Worm (Caenorhabditis elegans) whole organism, midembryonic: Measurements from ENCODE around the gene EGAP9.4.

Experiments used
- T22C8.4 ChIP-seq: fragments of 200-800 bp; sonication (Bioruptor generic); IDR thresholded peaks from 2 replicates; pipeline ENCODE4 v1.3.6; 2022; ENCODE audit warnings: missing genetic modification characterization, missing compliant biosample characterization
- cog-1 ChIP-seq: sonication (generic microtip); optimal IDR thresholded peaks from 2 replicates; lab custom pipeline; 2016; ENCODE audit warnings: missing genetic modification characterization, missing compliant biosample characterization
- flt-1 ChIP-seq: fragments of 200-800 bp; sonication (Bioruptor generic); IDR thresholded peaks from 2 replicates; pipeline ENCODE4 v1.3.6; 2022; ENCODE audit warnings: missing genetic modification characterization, missing compliant biosample characterization
- klf-2 ChIP-seq: fragments of 200-800 bp; sonication (Bioruptor generic); conservative IDR thresholded peaks from 2 replicates; pipeline ENCODE4 v1.3.6; 2022; ENCODE audit warnings: missing genetic modification reagents, missing genetic modification characterization, missing compliant biosample characterization
- med-1 ChIP-seq: sonication (generic microtip); optimal IDR thresholded peaks from 2 replicates; lab custom pipeline; 2017; ENCODE audit warnings: missing genetic modification characterization, mild to moderate bottlenecking, missing compliant biosample characterization, antibody characterized with exemption, missing genetic modification reagents; ENCODE audit not compliant: insufficient read depth
- ref-1 ChIP-seq: fragments of 200-800 bp; sonication (Bioruptor generic); conservative IDR thresholded peaks from 2 replicates; pipeline ENCODE4 v1.3.6; 2022; ENCODE audit warnings: missing genetic modification reagents, missing genetic modification characterization, missing compliant biosample characterization
- tab-1 ChIP-seq: fragments of 200-800 bp; sonication (Bioruptor generic); IDR thresholded peaks from 2 replicates; pipeline ENCODE4 v1.3.6; 2022; ENCODE audit warnings: missing genetic modification characterization, missing compliant biosample characterization
- ztf-23 ChIP-seq: fragments of 200-800 bp; sonication (Bioruptor generic); IDR thresholded peaks from 2 replicates; pipeline ENCODE4 v1.3.6; 2022; ENCODE audit warnings: missing genetic modification reagents, missing genetic modification characterization, missing compliant biosample characterization
- ztf-29 ChIP-seq: fragments of 200-800 bp; sonication (Bioruptor generic); IDR thresholded peaks from 2 replicates; pipeline ENCODE4 v1.3.6; 2022; ENCODE audit warnings: missing genetic modification reagents, missing genetic modification characterization, missing compliant biosample characterization

EGAP9.4 gene

DNA sequence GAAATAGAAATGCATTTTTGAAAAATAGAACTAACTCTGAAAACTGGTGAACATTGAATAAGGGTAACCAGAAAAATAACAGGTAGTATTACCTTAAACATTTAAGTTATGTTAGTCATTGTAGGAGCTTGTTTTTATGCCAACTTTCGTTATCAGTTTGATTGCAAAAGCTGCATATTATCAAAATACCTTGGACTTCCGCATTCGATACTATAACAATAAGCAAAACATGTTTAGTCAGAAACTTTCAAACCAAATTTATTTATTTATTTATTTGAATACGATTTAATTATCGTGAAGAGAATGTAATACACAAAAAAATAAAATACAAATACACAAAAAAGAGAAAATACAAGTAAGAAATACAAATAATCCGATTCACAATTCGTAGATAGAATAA lies 22.4 kb upstream of the EGAP9.4 start, which contains the start of gene K04A8.19:
Gene K04A8.19, minus strand, starts transcription at position 101 of the 400 bp plus-strand sequence.
- TF ChIP-seq ref-1 (no peak), tab-1 (GFP tag; lab: Robert Waterston, UW) (no peak), cog-1 (tag; lab: Kevin White, UChicago) (no peak), ztf-29 (GFP tag; lab: Robert Waterston, UW) (no peak), T22C8.4 (GFP tag; lab: Robert Waterston, UW) (no peak), med-1 (no peak), klf-2 (GFP tag; lab: Robert Waterston, UW) (no peak), ztf-23 (no peak), flt-1 (GFP tag; lab: Robert Waterston, UW) (no peak)

ce11 chrV:6557035-6557434 lies 19.6 kb upstream of the EGAP9.4 start, which contains the start of gene spp-27:
Gene spp-27 (minus strand): TSS chrV:6557135.
- TF ChIP-seq ztf-23 (no peak), ref-1 (no peak), tab-1 (GFP tag; lab: Robert Waterston, UW) (no peak)

DNA sequence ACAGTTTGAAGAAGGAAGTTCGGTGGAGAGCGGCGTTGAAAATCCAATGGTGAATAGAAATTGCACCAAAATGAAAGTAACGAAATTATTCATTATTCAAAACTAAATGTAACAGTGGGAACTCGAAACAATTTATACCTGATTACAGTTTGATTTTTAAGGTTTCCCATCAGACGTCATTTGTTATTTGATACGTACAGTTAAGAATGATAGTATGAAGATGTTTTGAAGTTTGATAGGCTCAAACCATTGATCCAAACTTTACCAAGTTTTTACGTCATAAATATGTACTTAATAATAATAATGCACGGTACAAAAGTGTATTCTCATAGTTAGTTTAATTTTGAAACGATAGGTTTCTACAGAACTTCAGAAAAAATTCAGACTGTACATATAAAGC lies 18.6 kb upstream of the EGAP9.4 start, which contains the start of gene spp-20:
Gene spp-20, minus strand, starts transcription at position 101 of the 400 bp plus-strand sequence.
- TF ChIP-seq flt-1 (GFP tag; lab: Robert Waterston, UW), result no peak
- no peak for TF ChIP-seq ref-1
- TF ChIP-seq klf-2 (GFP tag; lab: Robert Waterston, UW), result no peak
- no peak for TF ChIP-seq ztf-29 (GFP tag; lab: Robert Waterston, UW)
- TF ChIP-seq cog-1 (tag; lab: Kevin White, UChicago), result no peak
- TF ChIP-seq med-1, result no peak
- TF ChIP-seq tab-1 (GFP tag; lab: Robert Waterston, UW), result no peak
- no peak for TF ChIP-seq ztf-23
- TF ChIP-seq T22C8.4 (GFP tag; lab: Robert Waterston, UW), result no peak

- TF ChIP-seq ztf-23 (no peak), ztf-29 (GFP tag; lab: Robert Waterston, UW) (no peak), ref-1 (no peak), klf-2 (GFP tag; lab: Robert Waterston, UW) (no peak), T22C8.4 (GFP tag; lab: Robert Waterston, UW) (no peak), med-1 (no peak), cog-1 (tag; lab: Kevin White, UChicago) (no peak), flt-1 (GFP tag; lab: Robert Waterston, UW) (no peak), tab-1 (GFP tag; lab: Robert Waterston, UW) (no peak)
Observed at ce11 chrV:6559105-6559504, 17.6 kb upstream of the EGAP9.4 start, which contains the start of gene spp-26. Gene spp-26 (minus strand): TSS chrV:6559205.

DNA sequence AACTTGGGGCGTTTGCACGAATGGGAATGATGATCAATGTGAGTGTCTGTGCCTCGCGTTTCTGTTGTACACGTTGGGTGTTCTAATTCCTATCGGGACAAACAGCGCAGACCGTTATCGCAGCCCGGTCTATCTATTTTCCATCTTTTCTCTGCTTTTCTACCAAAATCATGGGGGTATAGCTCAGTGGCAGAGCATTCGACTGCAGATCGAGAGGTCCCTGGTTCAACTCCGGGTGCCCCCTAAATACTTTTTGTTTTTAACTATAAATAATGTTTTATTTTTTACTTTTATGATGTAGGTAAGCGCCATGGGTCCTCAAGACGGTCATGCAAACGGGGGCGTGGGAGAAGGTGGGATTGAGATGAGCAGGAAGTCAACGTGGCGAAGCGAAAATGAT lies 17.1 kb upstream of the EGAP9.4 start:
- TF ChIP-seq ztf-29 (GFP tag; lab: Robert Waterston, UW) (0 out of 2 replicates have a peak, but pooled peaks have one; percentile 12), ztf-23 (no peak)

DNA sequence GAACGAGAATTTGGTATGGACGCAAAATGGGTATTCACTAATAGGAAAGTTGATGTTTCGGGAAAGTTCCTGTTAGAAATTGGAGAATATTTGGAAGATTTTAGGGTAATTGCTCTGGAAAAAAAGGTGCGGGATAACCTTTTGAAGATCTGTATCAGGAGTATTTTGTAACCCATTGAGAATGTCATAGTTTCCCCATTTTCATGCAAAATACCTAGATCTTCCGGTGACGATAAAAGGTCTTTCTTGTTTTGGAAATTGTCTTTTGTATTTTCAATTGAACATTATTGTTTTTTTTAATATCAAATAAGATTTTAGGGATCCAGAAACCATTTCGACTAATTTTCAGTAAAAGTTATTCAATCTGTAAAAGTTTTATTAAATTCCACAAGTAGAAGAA lies 15.1 kb upstream of the EGAP9.4 start, which contains the start of gene spp-19:
Gene spp-19, minus strand, starts transcription at position 101 of the 400 bp plus-strand sequence.
- TF ChIP-seq ztf-23, result no peak
- no peak for TF ChIP-seq med-1
- TF ChIP-seq cog-1 (tag; lab: Kevin White, UChicago), result no peak
- TF ChIP-seq ref-1, result no peak
- TF ChIP-seq tab-1 (GFP tag; lab: Robert Waterston, UW), result no peak
- TF ChIP-seq T22C8.4 (GFP tag; lab: Robert Waterston, UW), result no peak
- TF ChIP-seq ztf-29 (GFP tag; lab: Robert Waterston, UW), result no peak
- no peak for TF ChIP-seq klf-2 (GFP tag; lab: Robert Waterston, UW)
- no peak for TF ChIP-seq flt-1 (GFP tag; lab: Robert Waterston, UW)

DNA sequence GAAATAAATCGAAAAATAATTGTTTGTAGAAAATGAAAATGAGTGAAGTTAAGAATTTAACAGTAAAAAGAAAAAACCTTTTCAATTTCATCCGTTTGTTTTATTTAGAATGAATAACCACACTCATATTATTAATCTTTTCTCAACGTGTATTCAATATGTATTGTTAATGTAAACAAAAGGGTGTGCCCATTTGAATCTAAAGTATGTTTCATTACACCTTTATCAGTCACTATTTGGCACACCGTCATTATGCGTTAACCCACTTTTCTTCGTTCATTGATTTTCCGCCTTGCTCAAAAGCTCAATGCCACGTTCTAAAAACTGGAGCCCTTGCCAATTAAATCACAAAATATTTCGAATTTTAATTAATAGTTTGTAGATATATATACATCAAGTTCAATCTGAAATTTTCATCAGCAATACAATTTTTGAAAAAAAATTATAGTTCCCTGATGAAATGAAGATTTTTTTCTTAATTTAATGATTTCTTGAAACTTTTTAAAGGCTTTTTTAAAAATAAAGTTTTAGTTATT lies 10.7 kb upstream of the EGAP9.4 start, which contains the start of gene K04A8.1:
Gene K04A8.1, plus strand, starts transcription at position 486 of the 536 bp plus-strand sequence.
- TF ChIP-seq flt-1 (GFP tag; lab: Robert Waterston, UW), result no peak
- no peak for TF ChIP-seq ztf-29 (GFP tag; lab: Robert Waterston, UW)
- TF ChIP-seq klf-2 (GFP tag; lab: Robert Waterston, UW), result no peak
- no peak for TF ChIP-seq tab-1 (GFP tag; lab: Robert Waterston, UW)
- TF ChIP-seq T22C8.4 (GFP tag; lab: Robert Waterston, UW), result no peak
- TF ChIP-seq ztf-23, result no peak
- TF ChIP-seq cog-1 (tag; lab: Kevin White, UChicago), result no peak
- no peak for TF ChIP-seq med-1
- no peak for TF ChIP-seq ref-1

DNA sequence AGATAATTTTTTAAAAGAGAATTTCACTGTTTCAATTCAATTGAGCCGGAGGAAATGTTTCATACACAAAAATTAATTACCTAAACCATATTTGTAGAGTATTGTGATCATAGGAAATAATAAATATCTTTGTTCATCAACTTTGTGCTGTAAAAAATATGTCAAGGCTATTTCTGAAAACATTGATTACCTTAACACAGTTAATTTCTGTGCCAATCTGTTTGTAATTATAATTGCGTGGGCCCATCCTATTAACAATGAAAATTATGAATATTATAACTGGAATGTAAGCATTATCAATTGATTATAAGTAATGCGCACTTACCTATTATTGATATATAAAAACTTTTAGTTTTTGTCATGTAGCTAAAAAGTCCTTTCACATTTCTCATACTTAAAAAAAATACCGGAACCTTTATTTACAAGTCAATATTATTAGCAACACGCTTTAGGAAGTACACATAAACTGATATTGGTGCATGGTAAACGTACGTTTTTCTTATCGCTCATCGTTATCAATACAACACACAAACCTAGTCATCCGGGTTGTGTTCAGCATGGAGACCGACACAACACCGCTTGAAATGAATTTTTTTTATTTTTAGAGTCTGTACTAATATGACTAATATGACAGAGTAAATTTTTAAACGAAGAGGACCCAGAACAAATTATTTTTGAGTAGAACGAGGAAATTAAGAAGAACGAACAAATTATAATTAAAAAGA lies 1.1 kb upstream of the EGAP9.4 start, which contains the start of gene fut-2:
Gene fut-2, minus strand, starts transcription at position 485 of the 725 bp plus-strand sequence.
- TF ChIP-seq T22C8.4 (GFP tag; lab: Robert Waterston, UW), result no peak
- TF ChIP-seq med-1, result no peak
- no peak for TF ChIP-seq ref-1
- TF ChIP-seq flt-1 (GFP tag; lab: Robert Waterston, UW), result no peak
- TF ChIP-seq cog-1 (tag; lab: Kevin White, UChicago), result no peak
- no peak for TF ChIP-seq klf-2 (GFP tag; lab: Robert Waterston, UW)
- TF ChIP-seq tab-1 (GFP tag; lab: Robert Waterston, UW), result no peak
- no peak for TF ChIP-seq ztf-29 (GFP tag; lab: Robert Waterston, UW)
- TF ChIP-seq ztf-23, result no peak

- TF ChIP-seq flt-1 (GFP tag; lab: Robert Waterston, UW), result no peak
- no peak for TF ChIP-seq ztf-29 (GFP tag; lab: Robert Waterston, UW)
- TF ChIP-seq klf-2 (GFP tag; lab: Robert Waterston, UW), result no peak
- no peak for TF ChIP-seq ref-1
- TF ChIP-seq med-1, result no peak
- TF ChIP-seq T22C8.4 (GFP tag; lab: Robert Waterston, UW), result no peak
- no peak for TF ChIP-seq cog-1 (tag; lab: Kevin White, UChicago)
- no peak for TF ChIP-seq ztf-23
- no peak for TF ChIP-seq tab-1 (GFP tag; lab: Robert Waterston, UW)
Observed at ce11 chrV:6579992-6580391, 3.3 kb downstream of the EGAP9.4 start, which contains the start of gene EGAP9.3. Gene EGAP9.3 (minus strand): TSS chrV:6580122.
